ENCODE assay signal across 2 worm cellular contexts in genomic region chrII:2186730-2187129, ce11.
TF ChIP-seq lines count a peak whose summit lies in the region.

No protein-coding gene starts in this region.

TF ChIP-seq in whole organism, L4 larva, 104 proteins besides CTCF, POLR2A, EP300 and RAD21:
- TF ChIP-seq lsy-2 (tag; optimal IDR thresholded peaks at IDR 0.05; lab: Kevin White, UChicago) (peak in 1 of 2 experiments; percentile 0), spr-3 (GFP tag; optimal IDR thresholded peaks at IDR 0.05; lab: Kevin White, UChicago) (no peak), dmd-9 (GFP tag; IDR thresholded peaks at IDR 0.05; lab: Robert Waterston, UW) (no peak), lin-13 (GFP tag; optimal IDR thresholded peaks at IDR 0.05; lab: Kevin White, UChicago) (peak; percentile 34), unc-62 (GFP tag; optimal IDR thresholded peaks at IDR 0.05 in 1 of 2; lab: Kevin White, UChicago) (peak in 1 of 2 experiments; percentile 70), unc-62 (tag; optimal IDR thresholded peaks at IDR 0.05; lab: Kevin White, UChicago) (no peak), ceh-44 (GFP tag; IDR thresholded peaks at IDR 0.05; lab: Robert Waterston, UW) (no peak), nhr-77 (tag; optimal IDR thresholded peaks at IDR 0.05; lab: Kevin White, UChicago) (no peak), skn-1 (tag; optimal IDR thresholded peaks at IDR 0.05; lab: Kevin White, UChicago) (no peak), lin-38 (GFP tag; IDR thresholded peaks at IDR 0.05; lab: Robert Waterston, UW) (no peak)

TF ChIP-seq in whole organism, mixed stage, embryonic, 35 proteins besides CTCF, POLR2A, EP300 and RAD21:
- TF ChIP-seq mab-5 (tag; optimal IDR thresholded peaks at IDR 0.05; lab: Kevin White, UChicago), result no peak
- TF ChIP-seq lsy-2 (tag; optimal IDR thresholded peaks at IDR 0.05; lab: Kevin White, UChicago), result peak; percentile 64

Comparison
In these comparisons a context has a peak if more than half of its experiments do, and no peak if none do; other contexts are left out.
1. Of the 12 proteins assayed by ChIP-seq in both whole organism, L4 larva and whole organism, mixed stage, embryonic: peak only in whole organism, L4 larva: lin-13; only in whole organism, mixed stage, embryonic: none; in both: none; in neither: 9; mixed calls (peak in some experiments, not most) for 2.